Fruit fly (Drosophila melanogaster): ENCODE data around the gene CG46468.

CG46468 gene

dm6 chr2L:9567398-9567856 is 2.2 kb upstream of the CG46468 start (continued):
- TF ChIP-seq CG8388 (GFP tag; optimal IDR thresholded peaks at IDR 0.05): peak; percentile 96
- peak; percentile 97 for TF ChIP-seq Nf-YA (GFP tag; IDR thresholded peaks at IDR 0.05)
- TF ChIP-seq CG31224 (GFP tag; IDR thresholded peaks at IDR 0.05): peak; percentile 90
- TF ChIP-seq stc (GFP tag; IDR thresholded peaks at IDR 0.05): peak; percentile 98
- peak; percentile 98 for TF ChIP-seq Awh (GFP tag; IDR thresholded peaks at IDR 0.05)
- TF ChIP-seq CG14965 (GFP tag; optimal IDR thresholded peaks at IDR 0.05; ENCODE audit: borderline replicate concordance): peak; percentile 86
- peak; percentile 99 for TF ChIP-seq so (GFP tag; IDR thresholded peaks at IDR 0.05)
- peak; percentile 93 for TF ChIP-seq dm (GFP tag; optimal IDR thresholded peaks at IDR 0.05)
- peak; percentile 64 for TF ChIP-seq CG8944 (GFP tag; optimal IDR thresholded peaks at IDR 0.05)
- TF ChIP-seq CG31441 (GFP tag; IDR thresholded peaks at IDR 0.05): peak; percentile 96
- peak; percentile 75 for TF ChIP-seq CG7745 (tag; optimal IDR thresholded peaks at IDR 0.05)
- peak; percentile 96 for TF ChIP-seq Sox102F (GFP tag; optimal IDR thresholded peaks at IDR 0.05)
- TF ChIP-seq ham (GFP tag; IDR thresholded peaks at IDR 0.05): peak; percentile 89; the same call in 1 of the 2 replicates
- TF ChIP-seq CG6272 (GFP tag; IDR thresholded peaks at IDR 0.05): peak; percentile 74
- TF ChIP-seq CG10959 (GFP tag; IDR thresholded peaks at IDR 0.05): peak; percentile 72
- peak; percentile 95 for TF ChIP-seq dysf (GFP tag; IDR thresholded peaks at IDR 0.05)
- TF ChIP-seq CG10147 (GFP tag; optimal IDR thresholded peaks at IDR 0.05): peak; percentile 98
- peak; percentile 90 for TF ChIP-seq nmo (GFP tag; optimal IDR thresholded peaks at IDR 0.05)
- TF ChIP-seq kni (GFP tag; optimal IDR thresholded peaks at IDR 0.05): peak; percentile 98
- peak; percentile 97 for TF ChIP-seq CHES-1-like (GFP tag; optimal IDR thresholded peaks at IDR 0.05)
- TF ChIP-seq CG8478 (optimal IDR thresholded peaks at IDR 0.05): no peak
- TF ChIP-seq E2f2 (GFP tag; IDR thresholded peaks at IDR 0.05): peak; percentile 87
- TF ChIP-seq H15 (GFP tag; IDR thresholded peaks at IDR 0.05): peak; percentile 95
- TF ChIP-seq kay (GFP tag; optimal IDR thresholded peaks at IDR 0.05): peak; percentile 65
- peak; percentile 88 for TF ChIP-seq Atf3 (GFP tag; optimal IDR thresholded peaks at IDR 0.05)
- TF ChIP-seq fd96Cb (tag; optimal IDR thresholded peaks at IDR 0.05): peak; percentile 84
- TF ChIP-seq en (GFP tag; optimal IDR thresholded peaks at IDR 0.05): peak; percentile 98
- peak; percentile 88; the same call in 2 of the 3 replicates for TF ChIP-seq CG2199 (GFP tag; IDR thresholded peaks at IDR 0.05)
- TF ChIP-seq ara (GFP tag; IDR thresholded peaks at IDR 0.05): peak; percentile 85
- TF ChIP-seq CG6689 (GFP tag; IDR thresholded peaks at IDR 0.05): peak; percentile 87
- peak; percentile 94 for TF ChIP-seq cwo (GFP tag; optimal IDR thresholded peaks at IDR 0.05)
- peak; percentile 94 for TF ChIP-seq tap (tag; optimal IDR thresholded peaks at IDR 0.05)
- TF ChIP-seq peb (GFP tag; IDR thresholded peaks at IDR 0.05): peak; percentile 86
- peak; percentile 94 for TF ChIP-seq CG32767 (GFP tag; IDR thresholded peaks at IDR 0.05)
- TF ChIP-seq CG1602 (GFP tag; optimal IDR thresholded peaks at IDR 0.05): peak; percentile 82
- TF ChIP-seq Six4 (GFP tag; optimal IDR thresholded peaks at IDR 0.05): peak; percentile 95
- peak; percentile 90 for TF ChIP-seq CG3847 (GFP tag; IDR thresholded peaks at IDR 0.05)
- peak; percentile 93 for TF ChIP-seq CG2712 (tag; optimal IDR thresholded peaks at IDR 0.05)
- peak; percentile 95 for TF ChIP-seq CG2678 (tag; optimal IDR thresholded peaks at IDR 0.05)
- TF ChIP-seq ftz-f1 (GFP tag; optimal IDR thresholded peaks at IDR 0.05): peak; percentile 93
- peak; percentile 95 for TF ChIP-seq tin (GFP tag; optimal IDR thresholded peaks at IDR 0.05)
- peak; percentile 94 for TF ChIP-seq ap (GFP tag; IDR thresholded peaks at IDR 0.05)
- TF ChIP-seq Poxn (GFP tag; IDR thresholded peaks at IDR 0.05): peak; percentile 72; the same call in 1 of the 2 replicates
- TF ChIP-seq zfh2 (GFP tag; optimal IDR thresholded peaks at IDR 0.05): peak; percentile 83
- TF ChIP-seq Max (GFP tag; optimal IDR thresholded peaks at IDR 0.05): peak; percentile 96
- peak; percentile 93 for TF ChIP-seq sim (GFP tag; IDR thresholded peaks at IDR 0.05)
- TF ChIP-seq CG4854 (GFP tag; optimal IDR thresholded peaks at IDR 0.05): peak; percentile 97
- peak; percentile 90 for TF ChIP-seq CG30403 (GFP tag; optimal IDR thresholded peaks at IDR 0.05)
- peak; percentile 91 for TF ChIP-seq trem (tag; optimal IDR thresholded peaks at IDR 0.05)
- TF ChIP-seq CG42726 (GFP tag; IDR thresholded peaks at IDR 0.05; ENCODE audit: partially characterized antibody): no peak
- no peak for TF ChIP-seq prd (optimal IDR thresholded peaks at IDR 0.05)
- TF ChIP-seq prd (GFP tag; IDR thresholded peaks at IDR 0.05): peak; percentile 72
